Fruit fly (Drosophila melanogaster): ENCODE measurements around the gene Paip2.

- TF ChIP-seq Blimp-1 (GFP tag; optimal IDR thresholded peaks at IDR 0.05) (no peak), dsx (GFP tag; optimal IDR thresholded peaks at IDR 0.05; ENCODE audit: poor library complexity, severe bottlenecking) (no peak), CG7368 (GFP tag; optimal IDR thresholded peaks at IDR 0.05) (no peak), Hr39 (GFP tag; optimal IDR thresholded peaks at IDR 0.05) (no peak), fd59A (GFP tag; optimal IDR thresholded peaks at IDR 0.05) (no peak)
Observed at dm6 chr3R:12963491-12963890, 17.1 kb upstream of the Paip2 start, which contains the start of gene Cyp304a1.

Data from whole organism, prepupa.